Worm (Caenorhabditis elegans) whole organism, early embryonic: ENCODE results near the gene clec-25.

Experiments used
- B0310.2 ChIP-seq: sonication (generic microtip); optimal IDR thresholded peaks from 2 replicates; lab custom pipeline; 2016; ENCODE audit warnings: mild to moderate bottlenecking, missing genetic modification characterization, missing compliant biosample characterization
- F13C5.2 ChIP-seq: sonication (generic microtip); optimal IDR thresholded peaks from 2 replicates; lab custom pipeline; 2017; ENCODE audit warnings: mild to moderate bottlenecking, missing genetic modification characterization, inconsistent platforms, missing compliant biosample characterization
- aly-1 ChIP-seq: sonication (generic microtip); optimal IDR thresholded peaks from 2 replicates; lab custom pipeline; 2016; ENCODE audit warnings: missing genetic modification characterization, missing compliant biosample characterization
- ama-1 ChIP-seq: fragments of 150-350 bp; optimal IDR thresholded peaks from 2 replicates; lab custom pipeline; 2014
- ceh-13 ChIP-seq: fragments of 200-800 bp; sonication (Bioruptor generic); optimal IDR thresholded peaks from 2 replicates; lab custom pipeline; 2018; ENCODE audit warnings: mild to moderate bottlenecking, missing genetic modification characterization, missing compliant biosample characterization
- ceh-36 ChIP-seq: sonication (generic microtip); optimal IDR thresholded peaks from 2 replicates; lab custom pipeline; 2016; ENCODE audit warnings: missing genetic modification characterization, inconsistent platforms, missing compliant biosample characterization
- ets-7 ChIP-seq: sonication (generic microtip); optimal IDR thresholded peaks from 2 replicates; lab custom pipeline; 2016; ENCODE audit warnings: missing genotype, missing genetic modification characterization, missing compliant biosample characterization
- flt-1 ChIP-seq: fragments of 200-800 bp; sonication (Bioruptor generic); IDR thresholded peaks from 2 replicates; pipeline ENCODE4 v1.3.6; 2022; ENCODE audit warnings: missing genetic modification characterization, missing compliant biosample characterization
- hmbx-1 ChIP-seq: sonication (generic microtip); optimal IDR thresholded peaks from 2 replicates; lab custom pipeline; 2016; ENCODE audit warnings: mild to moderate bottlenecking, missing genetic modification characterization, missing compliant biosample characterization
- hmg-4 ChIP-seq: fragments of 200-800 bp; sonication (Bioruptor generic); optimal IDR thresholded peaks from 2 replicates; lab custom pipeline; 2018; ENCODE audit warnings: mild to moderate bottlenecking, missing genetic modification characterization, missing compliant biosample characterization
- hnd-1 ChIP-seq: sonication (generic microtip); optimal IDR thresholded peaks from 2 replicates; lab custom pipeline; 2016; ENCODE audit warnings: missing genetic modification characterization, missing compliant biosample characterization
- pes-1 ChIP-seq: fragments of 200-800 bp; sonication (Bioruptor generic); IDR thresholded peaks from 2 replicates; pipeline ENCODE4 v1.3.6; 2022; ENCODE audit warnings: missing genetic modification reagents, missing genetic modification characterization, missing compliant biosample characterization
- scrt-1 ChIP-seq: fragments of 200-800 bp; sonication (Bioruptor generic); IDR thresholded peaks from 2 replicates; pipeline ENCODE4 v1.3.6; 2022; ENCODE audit warnings: missing genetic modification characterization, missing compliant biosample characterization
- sea-1 ChIP-seq: fragments of 200-800 bp; sonication (Bioruptor generic); conservative IDR thresholded peaks from 2 replicates; pipeline ENCODE4 v1.3.6; 2022; ENCODE audit warnings: missing genetic modification characterization, missing compliant biosample characterization
- tbx-11 ChIP-seq: fragments of 200-800 bp; sonication (Bioruptor generic); IDR thresholded peaks from 2 replicates; pipeline ENCODE4 v1.3.6; 2022; ENCODE audit warnings: missing genetic modification characterization, missing compliant biosample characterization
- tbx-37 ChIP-seq: fragments of 200-800 bp; sonication (Bioruptor generic); conservative IDR thresholded peaks from 2 replicates; pipeline ENCODE4 v1.3.6; 2022; ENCODE audit warnings: missing genetic modification reagents, missing genetic modification characterization, missing compliant biosample characterization
- tra-4 ChIP-seq: sonication (generic microtip); optimal IDR thresholded peaks from 2 replicates; lab custom pipeline; 2017; ENCODE audit warnings: missing genetic modification characterization, missing compliant biosample characterization

Gene clec-25

DNA sequence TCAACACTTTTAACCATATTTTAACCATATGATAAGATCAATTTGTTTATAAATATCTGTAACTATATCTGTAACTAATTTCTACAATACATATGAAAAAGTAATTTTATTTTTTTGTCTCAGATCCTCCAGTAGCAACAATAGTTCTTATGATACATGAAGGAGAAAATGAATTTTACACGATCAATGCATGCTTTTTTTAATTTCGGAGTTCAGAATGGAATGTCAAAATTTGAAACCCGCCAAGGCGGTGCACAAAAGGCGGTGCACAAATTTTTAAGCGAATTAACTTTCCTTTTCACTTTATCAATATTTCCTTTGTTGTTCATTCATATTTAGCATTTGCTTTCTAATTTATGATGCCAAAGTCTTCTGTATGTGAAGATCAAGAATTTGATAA, at the start of gene clec-25:
TSS of gene clec-25 (plus strand) at position 301 of the 400 bp plus-strand sequence.
- TF ChIP-seq F13C5.2 (tag; lab: Kevin White, UChicago): no peak

DNA sequence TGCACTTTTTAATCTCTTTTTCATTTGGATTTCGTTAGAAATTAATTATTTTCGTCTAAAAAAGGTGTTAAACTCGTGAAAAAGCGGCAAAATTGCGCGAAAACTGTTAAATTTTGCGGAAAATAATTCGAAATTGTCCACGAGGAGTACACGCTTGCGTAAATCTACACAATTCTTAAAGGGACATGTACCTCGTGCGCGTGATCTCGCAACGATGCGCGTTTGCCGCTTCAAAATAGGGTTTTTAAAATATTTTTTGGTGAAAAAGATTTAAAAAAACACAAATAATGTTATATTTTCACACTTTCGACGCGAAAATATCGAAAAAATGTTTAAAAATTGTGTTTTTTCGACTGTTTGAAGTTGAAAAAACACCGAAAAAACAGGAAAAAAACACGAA, 49.7 kb upstream of the clec-25 start:
- TF ChIP-seq aly-1 (no peak), hnd-1 (tag; lab: Kevin White, UChicago) (no peak), tbx-11 (GFP tag; lab: Robert Waterston, UW) (no peak), flt-1 (GFP tag; lab: Robert Waterston, UW) (no peak), B0310.2 (tag; lab: Kevin White, UChicago) (no peak), hmbx-1 (tag; lab: Kevin White, UChicago) (no peak), ama-1 (lab: Kevin White, UChicago) (no peak), ets-7 (tag; lab: Kevin White, UChicago) (no peak), scrt-1 (GFP tag; lab: Robert Waterston, UW) (no peak), ceh-36 (tag; lab: Kevin White, UChicago) (no peak), sea-1 (GFP tag; lab: Robert Waterston, UW) (no peak), F13C5.2 (tag; lab: Kevin White, UChicago) (no peak), pes-1 (GFP tag; lab: Robert Waterston, UW) (no peak), tbx-37 (no peak)

DNA sequence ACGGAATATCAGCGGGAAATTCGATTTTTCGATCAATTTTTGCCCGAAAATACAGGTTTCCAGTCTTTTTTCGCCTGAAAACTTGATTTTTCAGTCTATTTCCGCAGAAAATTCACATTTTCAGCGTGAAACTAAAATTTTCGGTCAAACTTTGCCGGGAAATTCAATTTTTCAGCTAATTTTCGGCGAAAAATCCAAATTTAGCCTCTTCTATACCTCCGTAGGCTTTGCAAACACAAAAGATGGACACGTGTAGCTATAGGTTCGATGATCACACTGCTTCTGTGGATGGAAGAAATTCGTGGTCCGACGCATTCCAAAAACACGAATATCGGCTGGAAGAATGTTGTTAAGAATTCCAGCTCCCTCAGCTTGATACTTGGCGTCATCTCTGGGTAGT, 49.0 kb upstream of the clec-25 start:
- TF ChIP-seq ceh-13 (GFP tag; lab: Kevin White, UChicago): no peak
- TF ChIP-seq ceh-36 (tag; lab: Kevin White, UChicago): no peak
- no peak for TF ChIP-seq F13C5.2 (tag; lab: Kevin White, UChicago)
- no peak for TF ChIP-seq hmg-4 (GFP tag; lab: Kevin White, UChicago)
- no peak for TF ChIP-seq ama-1 (lab: Kevin White, UChicago)
- no peak for TF ChIP-seq flt-1 (GFP tag; lab: Robert Waterston, UW)
- no peak for TF ChIP-seq tra-4 (tag; lab: Kevin White, UChicago)

DNA sequence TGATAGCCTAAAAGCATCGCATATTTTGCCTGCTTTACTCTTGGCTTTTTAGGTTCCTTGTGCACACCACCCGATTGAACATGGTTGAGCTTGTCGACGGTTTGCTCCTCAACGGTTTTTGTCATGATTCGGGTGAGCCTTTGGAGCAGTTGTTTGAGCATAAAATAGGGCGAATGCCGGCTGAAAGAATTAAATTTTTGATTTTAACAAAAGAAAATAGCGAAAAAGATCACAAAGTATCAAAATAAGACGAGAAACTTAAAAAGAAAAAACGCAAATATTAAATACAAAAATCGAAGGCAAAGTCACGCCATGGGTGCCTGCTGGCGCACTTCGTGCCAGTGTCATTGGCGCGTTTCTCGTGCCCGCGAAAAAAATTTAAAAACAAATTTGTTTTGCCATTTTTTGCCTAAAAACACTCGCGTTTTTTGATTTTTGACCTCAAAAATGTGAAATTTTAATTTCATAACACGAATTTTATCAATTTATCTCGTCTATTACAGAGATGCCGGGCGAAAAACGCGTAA, 48.1 kb upstream of the clec-25 start, which contains the start of the genes ctps-1 and pus-1:
TSS of gene ctps-1 (plus strand) at position 51 of the 527 bp plus-strand sequence.
TSS of gene pus-1 (minus strand) at position 125 of the 527 bp plus-strand sequence.
- TF ChIP-seq flt-1 (GFP tag; lab: Robert Waterston, UW) (0 out of 2 replicates have a peak, but pooled peaks have one; percentile 18), ceh-13 (GFP tag; lab: Kevin White, UChicago) (no peak), F13C5.2 (tag; lab: Kevin White, UChicago) (no peak), tbx-11 (GFP tag; lab: Robert Waterston, UW) (no peak)

DNA sequence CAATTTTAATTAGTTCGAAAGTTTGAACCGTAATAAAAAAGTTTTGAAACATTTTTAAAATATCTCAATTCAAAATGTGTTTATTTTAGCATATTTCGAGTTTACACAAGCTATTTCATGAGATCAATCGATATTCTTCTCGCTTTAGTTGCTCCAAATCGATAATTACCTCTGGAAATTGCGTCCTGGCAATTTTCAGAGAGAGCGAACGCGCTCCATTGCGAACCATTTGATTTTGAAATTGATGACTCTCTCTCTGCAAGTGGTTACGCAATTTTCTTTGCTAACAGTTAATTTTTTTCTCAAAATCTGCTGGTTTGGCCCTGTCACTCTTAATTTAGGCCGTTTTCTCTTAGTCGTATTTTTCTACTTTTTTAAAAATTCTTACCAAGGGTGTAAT, 42.6 kb upstream of the clec-25 start:
- no peak for TF ChIP-seq hmg-4 (GFP tag; lab: Kevin White, UChicago)
- TF ChIP-seq B0310.2 (tag; lab: Kevin White, UChicago): no peak
- TF ChIP-seq ceh-13 (GFP tag; lab: Kevin White, UChicago): no peak
- no peak for TF ChIP-seq hnd-1 (tag; lab: Kevin White, UChicago)
- TF ChIP-seq F13C5.2 (tag; lab: Kevin White, UChicago): no peak
- TF ChIP-seq tra-4 (tag; lab: Kevin White, UChicago): no peak
- TF ChIP-seq ama-1 (lab: Kevin White, UChicago): no peak
- no peak for TF ChIP-seq tbx-37
- no peak for TF ChIP-seq hmbx-1 (tag; lab: Kevin White, UChicago)
- no peak for TF ChIP-seq tbx-11 (GFP tag; lab: Robert Waterston, UW)

DNA sequence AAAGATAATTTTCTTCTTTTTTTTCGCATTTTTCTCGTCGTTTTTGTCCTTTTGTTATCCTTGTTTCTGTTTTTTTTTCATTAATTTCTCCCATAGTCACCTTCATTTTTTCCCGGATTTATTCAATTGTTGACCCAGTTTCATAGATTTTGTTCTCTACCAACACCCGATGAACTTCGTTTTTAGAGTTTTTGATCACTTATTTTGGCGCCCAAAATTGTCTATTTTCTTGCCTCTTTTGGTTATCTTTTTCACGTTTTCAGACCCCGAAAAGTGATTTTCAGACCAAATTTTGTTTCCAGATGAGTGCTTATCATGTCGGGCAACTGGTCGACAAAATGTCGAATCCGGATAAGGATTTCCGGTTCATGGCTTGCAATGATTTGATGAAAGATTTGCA, 40.5 kb upstream of the clec-25 start, which contains the start of gene cand-1:
TSS of gene cand-1 (plus strand) at position 301 of the 400 bp plus-strand sequence.
- TF ChIP-seq tbx-11 (GFP tag; lab: Robert Waterston, UW) (no peak), hnd-1 (tag; lab: Kevin White, UChicago) (no peak), ama-1 (lab: Kevin White, UChicago) (no peak), tbx-37 (no peak), ceh-36 (tag; lab: Kevin White, UChicago) (no peak), tra-4 (tag; lab: Kevin White, UChicago) (no peak), scrt-1 (GFP tag; lab: Robert Waterston, UW) (no peak), sea-1 (GFP tag; lab: Robert Waterston, UW) (no peak), flt-1 (GFP tag; lab: Robert Waterston, UW) (no peak), F13C5.2 (tag; lab: Kevin White, UChicago) (no peak), aly-1 (no peak)

DNA sequence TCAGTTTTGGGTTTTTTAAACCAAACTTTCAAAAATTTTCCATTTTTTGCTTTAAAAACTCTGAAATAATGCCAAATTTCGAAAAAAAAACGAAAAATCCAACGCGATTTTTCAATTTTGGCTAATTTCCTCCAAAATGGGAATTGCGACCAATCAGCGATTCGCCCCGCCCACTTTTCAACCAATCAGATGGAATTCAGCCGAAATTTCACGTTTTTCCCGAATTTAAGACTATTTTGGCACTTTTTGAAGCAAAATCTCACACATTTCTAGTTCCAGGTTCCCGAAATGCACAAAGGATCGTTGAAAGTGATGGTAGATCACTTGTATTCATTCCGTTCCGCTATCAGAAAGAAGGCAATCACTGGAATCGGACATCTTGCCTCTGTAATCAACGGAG, 38.2 kb upstream of the clec-25 start:
- no peak for TF ChIP-seq scrt-1 (GFP tag; lab: Robert Waterston, UW)
- TF ChIP-seq hmbx-1 (tag; lab: Kevin White, UChicago): no peak
- no peak for TF ChIP-seq ama-1 (lab: Kevin White, UChicago)
- TF ChIP-seq hnd-1 (tag; lab: Kevin White, UChicago): no peak
- no peak for TF ChIP-seq flt-1 (GFP tag; lab: Robert Waterston, UW)
- TF ChIP-seq F13C5.2 (tag; lab: Kevin White, UChicago): no peak
- TF ChIP-seq ceh-13 (GFP tag; lab: Kevin White, UChicago): no peak
- no peak for TF ChIP-seq pes-1 (GFP tag; lab: Robert Waterston, UW)
- TF ChIP-seq sea-1 (GFP tag; lab: Robert Waterston, UW): no peak
- TF ChIP-seq B0310.2 (tag; lab: Kevin White, UChicago): no peak
- no peak for TF ChIP-seq ets-7 (tag; lab: Kevin White, UChicago)
- no peak for TF ChIP-seq tbx-11 (GFP tag; lab: Robert Waterston, UW)
- no peak for TF ChIP-seq tbx-37
- no peak for TF ChIP-seq aly-1
- no peak for TF ChIP-seq ceh-36 (tag; lab: Kevin White, UChicago)
- TF ChIP-seq tra-4 (tag; lab: Kevin White, UChicago): no peak
- TF ChIP-seq hmg-4 (GFP tag; lab: Kevin White, UChicago): no peak
